Worm (Caenorhabditis elegans) whole organism, L1 larva: Measurements from ENCODE around the gene F15D4.5.
A peak's percentile ranks its signal among the peaks of the same experiment; 100 is the strongest.

ENCODE experiments used
- C04F5.9 ChIP-seq: sonication (generic microtip); optimal IDR thresholded peaks from 2 replicates; lab custom pipeline; 2016; ENCODE audit warnings: missing genetic modification characterization, missing compliant biosample characterization
- F16B12.6 ChIP-seq: fragments of 150-350 bp; optimal IDR thresholded peaks from 2 replicates; lab custom pipeline; 2014; ENCODE audit warnings: missing biosample characterization, missing genetic modification characterization
- aha-1 ChIP-seq: fragments of 150-350 bp; optimal IDR thresholded peaks from 2 replicates; lab custom pipeline; 2014; ENCODE audit warnings: missing biosample characterization, missing genetic modification characterization
- alr-1 ChIP-seq: fragments of 200-800 bp; sonication (Bioruptor generic); optimal IDR thresholded peaks from 2 replicates; lab custom pipeline; 2018; ENCODE audit warnings: borderline replicate concordance, mild to moderate bottlenecking, missing genetic modification characterization, missing compliant biosample characterization
- aly-2 ChIP-seq: fragments of 150-350 bp; optimal IDR thresholded peaks from 2 replicates; lab custom pipeline; 2014; ENCODE audit warnings: missing biosample characterization, missing genetic modification characterization
- blmp-1 ChIP-seq: fragments of 150-350 bp; optimal IDR thresholded peaks from 2 replicates; lab custom pipeline; 2014; ENCODE audit warnings: missing biosample characterization, missing genetic modification characterization
- ceh-63 ChIP-seq: fragments of 200-800 bp; sonication (Bioruptor generic); optimal IDR thresholded peaks from 2 replicates; lab custom pipeline; 2018; ENCODE audit warnings: mild to moderate bottlenecking, missing genetic modification characterization, missing compliant biosample characterization
- ceh-8 ChIP-seq: fragments of 200-800 bp; sonication (Bioruptor generic); optimal IDR thresholded peaks from 2 replicates; lab custom pipeline; 2018; ENCODE audit warnings: mild to moderate bottlenecking, missing genetic modification characterization, moderate library complexity, missing compliant biosample characterization
- dsc-1 ChIP-seq: sonication (generic microtip); optimal IDR thresholded peaks from 2 replicates; lab custom pipeline; 2016; ENCODE audit warnings: mild to moderate bottlenecking, missing genetic modification characterization, missing compliant biosample characterization
- efl-1 ChIP-seq, 4 experiments: fragments of 150-350 bp; optimal IDR thresholded peaks in 3 of 4; peaks in 1 of 4; 1 replicate in 1 of 4; 2 replicates in 3 of 4; lab custom pipeline; 2014; ENCODE audit warnings: missing biosample characterization in 2 of 4, missing genetic modification characterization in 2 of 4, missing genetic modification reagents in 2 of 4
- elt-2 ChIP-seq: sonication (generic microtip); optimal IDR thresholded peaks from 2 replicates; lab custom pipeline; 2016; ENCODE audit warnings: missing genetic modification characterization, mild to moderate bottlenecking, inconsistent platforms, missing compliant biosample characterization, missing genetic modification reagents
- fkh-4 ChIP-seq: sonication (generic microtip); optimal IDR thresholded peaks from 2 replicates; lab custom pipeline; 2016; ENCODE audit warnings: missing compliant biosample characterization, missing genetic modification characterization, borderline replicate concordance
- fkh-8 ChIP-seq: sonication (generic microtip); optimal IDR thresholded peaks from 2 replicates; lab custom pipeline; 2016; ENCODE audit warnings: mild to moderate bottlenecking, missing genetic modification characterization, missing compliant biosample characterization
- hlh-17 ChIP-seq: fragments of 200-800 bp; sonication (Bioruptor generic); optimal IDR thresholded peaks from 2 replicates; lab custom pipeline; 2018; ENCODE audit warnings: missing genetic modification characterization, mild to moderate bottlenecking, missing compliant biosample characterization, moderate library complexity, borderline replicate concordance
- hlh-4 ChIP-seq: sonication (generic microtip); optimal IDR thresholded peaks from 2 replicates; lab custom pipeline; 2016; ENCODE audit warnings: mild to moderate bottlenecking, missing genetic modification characterization, missing compliant biosample characterization
- jun-1 ChIP-seq: fragments of 150-350 bp; optimal IDR thresholded peaks from 2 replicates; lab custom pipeline; 2014; ENCODE audit warnings: missing biosample characterization, missing genetic modification reagents, missing genetic modification characterization
- lin-14 ChIP-seq: fragments of 200-800 bp; sonication (Bioruptor generic); optimal IDR thresholded peaks from 2 replicates; lab custom pipeline; 2018; ENCODE audit warnings: mild to moderate bottlenecking, missing genetic modification characterization, moderate library complexity, missing compliant biosample characterization
- lsy-2 ChIP-seq, 2 experiments: fragments of 150-350 bp; optimal IDR thresholded peaks; 2 replicates each; lab custom pipeline; 2014; ENCODE audit warnings: missing biosample characterization in 2 of 2, missing genetic modification characterization in 2 of 2
- mab-9 ChIP-seq: fragments of 200-800 bp; sonication (Bioruptor generic); IDR thresholded peaks from 2 replicates; pipeline ENCODE4 v1.3.6; 2022; ENCODE audit warnings: missing genetic modification reagents, missing genetic modification characterization, missing compliant biosample characterization
- mdl-1 ChIP-seq, 2 experiments: fragments of 150-350 bp; optimal IDR thresholded peaks; 2 replicates each; lab custom pipeline; 2014 to 2017; ENCODE audit warnings: missing biosample characterization in 2 of 2, missing genetic modification characterization in 2 of 2, inconsistent platforms in 1 of 2
- mef-2 ChIP-seq: fragments of 150-350 bp; optimal IDR thresholded peaks from 2 replicates; lab custom pipeline; 2014; ENCODE audit warnings: missing biosample characterization, missing genetic modification characterization
- mep-1 ChIP-seq: fragments of 150-350 bp; optimal IDR thresholded peaks from 2 replicates; lab custom pipeline; 2014; ENCODE audit warnings: missing biosample characterization, missing genetic modification characterization
- nhr-11 ChIP-seq: fragments of 150-350 bp; optimal IDR thresholded peaks from 2 replicates; lab custom pipeline; 2014; ENCODE audit warnings: missing biosample characterization, missing genetic modification characterization
- nhr-12 ChIP-seq: sonication (generic microtip); optimal IDR thresholded peaks from 2 replicates; lab custom pipeline; 2017; ENCODE audit warnings: missing biosample characterization, missing genetic modification characterization
- nhr-19 ChIP-seq: fragments of 200-800 bp; sonication (Bioruptor generic); conservative IDR thresholded peaks from 2 replicates; pipeline ENCODE4 v1.3.6; 2022; ENCODE audit warnings: missing genetic modification characterization, missing compliant biosample characterization
- nhr-47 ChIP-seq: sonication (generic microtip); optimal IDR thresholded peaks from 2 replicates; lab custom pipeline; 2016; ENCODE audit warnings: mild to moderate bottlenecking, missing genetic modification characterization, moderate library complexity, missing compliant biosample characterization
- nhr-71 ChIP-seq: sonication (generic microtip); optimal IDR thresholded peaks from 2 replicates; lab custom pipeline; 2016; ENCODE audit warnings: mild to moderate bottlenecking, missing genetic modification characterization, moderate library complexity, missing compliant biosample characterization
- nhr-76 ChIP-seq: sonication (generic microtip); optimal IDR thresholded peaks from 2 replicates; lab custom pipeline; 2017; ENCODE audit warnings: missing biosample characterization, missing genetic modification characterization
- nhr-85 ChIP-seq: sonication (generic microtip); peaks from one replicate; lab custom pipeline; 2016; ENCODE audit warnings: missing genetic modification characterization, inconsistent platforms, missing compliant biosample characterization
- pax-3 ChIP-seq: fragments of 200-800 bp; sonication (Bioruptor generic); optimal IDR thresholded peaks from 2 replicates; lab custom pipeline; 2018; ENCODE audit warnings: mild to moderate bottlenecking, missing genetic modification characterization, moderate library complexity, missing compliant biosample characterization
- pqm-1 ChIP-seq: sonication (generic microtip); optimal IDR thresholded peaks from 3 replicates; lab custom pipeline; 2017; ENCODE audit warnings: missing biosample characterization, missing genetic modification characterization
- skn-1 ChIP-seq: fragments of 150-350 bp; optimal IDR thresholded peaks from 2 replicates; lab custom pipeline; 2014; ENCODE audit warnings: missing biosample characterization, missing genetic modification characterization
- snu-23 ChIP-seq: sonication (generic microtip); optimal IDR thresholded peaks from 2 replicates; lab custom pipeline; 2016; ENCODE audit warnings: missing genetic modification characterization, missing compliant biosample characterization
- sox-4 ChIP-seq: sonication (generic microtip); optimal IDR thresholded peaks from 2 replicates; lab custom pipeline; 2016; ENCODE audit warnings: missing genetic modification characterization, missing compliant biosample characterization
- swsn-7 ChIP-seq: sonication (generic microtip); optimal IDR thresholded peaks from 2 replicates; lab custom pipeline; 2016; ENCODE audit warnings: missing genetic modification characterization, missing compliant biosample characterization
- tlp-1 ChIP-seq: fragments of 150-350 bp; optimal IDR thresholded peaks from 2 replicates; lab custom pipeline; 2014; ENCODE audit warnings: missing biosample characterization, missing genetic modification characterization
- unc-130 ChIP-seq: fragments of 150-350 bp; optimal IDR thresholded peaks from 2 replicates; lab custom pipeline; 2017; ENCODE audit warnings: missing biosample characterization, missing genetic modification characterization, inconsistent platforms
- unc-30 ChIP-seq: sonication (generic microtip); optimal IDR thresholded peaks from 2 replicates; lab custom pipeline; 2017; ENCODE audit warnings: missing biosample characterization, missing genetic modification characterization
- unc-98 ChIP-seq: fragments of 200-800 bp; sonication (Bioruptor generic); IDR thresholded peaks from 2 replicates; pipeline ENCODE4 v1.3.6; 2022; ENCODE audit warnings: missing genetic modification characterization, missing compliant biosample characterization
- vab-15 ChIP-seq: sonication (generic microtip); optimal IDR thresholded peaks from 2 replicates; lab custom pipeline; 2017; ENCODE audit warnings: missing genotype, mild to moderate bottlenecking, missing genetic modification characterization, missing compliant biosample characterization
- xbp-1 ChIP-seq: sonication (generic microtip); optimal IDR thresholded peaks from 2 replicates; lab custom pipeline; 2016; ENCODE audit warnings: missing genetic modification characterization, missing compliant biosample characterization
- zag-1 ChIP-seq: fragments of 150-350 bp; optimal IDR thresholded peaks from 2 replicates; lab custom pipeline; 2014; ENCODE audit warnings: missing biosample characterization, missing genetic modification characterization

The F15D4.5 gene

DNA sequence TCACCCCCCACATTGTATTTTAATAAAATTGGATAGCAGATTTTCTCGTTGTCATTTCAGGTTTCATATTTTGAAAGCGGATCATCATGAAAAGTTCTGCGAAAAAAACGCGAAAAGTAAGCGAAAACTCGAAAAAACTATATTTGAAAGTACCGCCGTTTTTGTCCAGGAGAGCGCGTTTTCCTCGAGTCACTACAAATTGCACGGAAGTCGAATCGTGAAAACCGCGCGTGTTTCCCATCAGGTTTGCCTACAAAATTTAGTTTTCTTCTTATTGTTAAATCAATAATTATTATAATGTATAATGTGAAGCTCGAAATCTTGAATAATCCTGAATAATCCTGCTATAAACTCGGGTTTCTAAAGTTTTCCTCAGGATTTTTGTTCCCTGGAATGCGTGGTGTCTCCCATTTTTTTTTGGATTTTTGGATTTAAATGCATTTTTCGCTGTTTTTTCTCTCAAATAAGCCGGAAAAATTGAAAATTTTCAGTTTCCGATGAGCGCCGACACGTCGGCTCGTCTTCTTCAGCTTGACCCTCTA is 45.4 kb upstream of the F15D4.5 start, which contains the start of gene btf-1 (continued):
- TF ChIP-seq hlh-17 (GFP tag; lab: Kevin White, UChicago): no peak
- TF ChIP-seq dsc-1 (tag; lab: Kevin White, UChicago): peak; percentile 86
- no peak for TF ChIP-seq tlp-1 (tag; lab: Kevin White, UChicago)
- no peak for TF ChIP-seq mef-2 (tag; lab: Kevin White, UChicago)
- peak; percentile 94 for TF ChIP-seq fkh-8 (tag; lab: Kevin White, UChicago)
- TF ChIP-seq pqm-1 (tag; lab: Kevin White, UChicago): no peak
- peak; percentile 85 for TF ChIP-seq snu-23 (GFP tag; lab: Kevin White, UChicago)
- peak; percentile 82 for TF ChIP-seq C04F5.9 (tag; lab: Kevin White, UChicago)
- TF ChIP-seq ceh-8: peak; percentile 84
- TF ChIP-seq, all 84 proteins: peak for 63

DNA sequence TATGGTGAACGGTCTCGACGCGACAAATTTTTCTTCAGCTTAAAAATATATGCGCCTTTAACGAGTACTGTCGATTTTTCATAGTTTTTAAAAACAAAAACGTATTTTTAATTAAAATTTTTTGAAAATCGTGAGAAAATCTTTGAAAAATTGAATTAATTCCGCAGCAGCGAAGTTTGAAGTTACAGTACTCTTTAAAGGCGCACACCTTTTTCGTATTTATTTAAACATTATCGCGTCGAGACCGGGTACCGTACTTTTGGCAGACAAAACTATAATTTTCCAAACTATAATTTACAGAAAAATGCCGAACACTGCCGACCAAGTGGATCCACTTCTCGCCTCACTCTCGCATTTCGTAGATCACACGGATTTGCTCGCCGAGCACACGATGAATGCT is 29.4 kb upstream of the F15D4.5 start, which contains the start of gene F15D4.2:
F15D4.2 (plus strand) TSS at position 301 of the 400 bp plus-strand sequence.
- no peak for TF ChIP-seq efl-1 (optimal IDR thresholded peaks at IDR 0.05; lab: Kevin White, UChicago)
- peak in 1 of 2 experiments; percentile 29 for TF ChIP-seq efl-1 (GFP tag; optimal IDR thresholded peaks at IDR 0.05 in 1 of 2; lab: Kevin White, UChicago)
- no peak for TF ChIP-seq blmp-1

DNA sequence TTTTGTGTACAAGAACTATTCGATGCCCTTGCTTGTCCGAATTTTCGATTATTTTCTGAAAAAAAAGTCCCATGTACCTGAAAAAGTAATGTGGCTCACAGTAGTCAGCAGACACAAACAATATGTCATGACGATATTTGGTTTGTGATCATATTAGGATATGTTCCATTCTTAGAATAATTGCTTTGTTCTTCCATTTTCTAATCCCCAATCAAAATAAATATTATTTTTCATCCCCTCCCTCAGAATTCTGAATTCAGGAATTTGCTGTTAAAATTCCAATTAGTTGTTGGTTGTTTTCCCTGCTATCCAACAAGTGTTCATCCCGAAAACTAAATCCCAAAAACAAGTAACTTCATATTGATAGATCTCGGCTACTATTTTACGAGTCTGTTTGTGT is 25.8 kb upstream of the F15D4.5 start:
- TF ChIP-seq ceh-63 (GFP tag; lab: Kevin White, UChicago): no peak
- peak; percentile 64 for TF ChIP-seq dsc-1 (tag; lab: Kevin White, UChicago)

DNA sequence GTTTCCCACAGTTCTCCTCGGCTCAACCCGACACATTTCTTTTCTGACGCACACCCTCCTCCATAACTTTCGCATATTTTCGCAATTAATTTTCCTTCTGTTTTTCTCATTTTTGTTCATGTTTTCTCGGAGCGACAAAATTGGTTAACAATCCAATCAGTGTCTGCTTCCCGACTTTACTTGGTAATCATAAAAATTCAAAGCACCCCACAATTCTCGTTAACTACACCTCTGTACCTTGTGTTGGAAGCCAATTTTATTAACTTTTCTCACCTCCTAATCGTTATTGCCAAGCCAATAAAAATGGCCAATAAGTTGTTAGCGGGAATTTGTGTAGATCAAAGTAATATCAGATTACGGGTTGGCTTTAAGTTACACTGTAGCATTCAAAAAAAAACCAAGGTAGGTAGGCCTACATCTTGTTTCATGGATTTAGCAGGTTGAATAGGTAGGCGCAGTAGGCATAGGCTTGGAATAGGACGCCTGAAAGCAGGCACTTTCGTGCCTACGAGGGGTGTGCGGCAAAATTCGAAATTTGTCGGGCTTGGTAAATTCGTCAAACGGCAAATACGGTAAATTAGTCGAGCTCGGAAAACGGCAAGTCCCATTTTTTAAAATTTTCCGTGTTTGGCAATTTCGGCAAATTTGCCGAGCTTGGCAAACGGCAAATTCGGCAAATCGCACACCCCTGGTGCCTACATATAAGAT is 14.5 kb upstream of the F15D4.5 start:
- TF ChIP-seq unc-98 (GFP tag; lab: Robert Waterston, UW) (no peak), aha-1 (tag; lab: Kevin White, UChicago) (no peak), fkh-8 (tag; lab: Kevin White, UChicago) (peak; percentile 56), mep-1 (tag; lab: Kevin White, UChicago) (no peak), nhr-12 (no peak), efl-1 (optimal IDR thresholded peaks at IDR 0.05; lab: Kevin White, UChicago) (no peak), efl-1 (GFP tag; optimal IDR thresholded peaks at IDR 0.05 in 1 of 2; lab: Kevin White, UChicago) (peak in 1 of 2 experiments; percentile 32), jun-1 (tag; lab: Kevin White, UChicago) (no peak), tlp-1 (tag; lab: Kevin White, UChicago) (no peak), lin-14 (GFP tag; lab: Kevin White, UChicago) (peak; percentile 24), nhr-47 (tag; lab: Kevin White, UChicago) (peak; percentile 31), nhr-71 (tag; lab: Kevin White, UChicago) (peak; percentile 21), sox-4 (tag; lab: Kevin White, UChicago) (no peak), nhr-85 (peak; percentile 44), pax-3 (tag; lab: Kevin White, UChicago) (no peak), vab-15 (no peak)

DNA sequence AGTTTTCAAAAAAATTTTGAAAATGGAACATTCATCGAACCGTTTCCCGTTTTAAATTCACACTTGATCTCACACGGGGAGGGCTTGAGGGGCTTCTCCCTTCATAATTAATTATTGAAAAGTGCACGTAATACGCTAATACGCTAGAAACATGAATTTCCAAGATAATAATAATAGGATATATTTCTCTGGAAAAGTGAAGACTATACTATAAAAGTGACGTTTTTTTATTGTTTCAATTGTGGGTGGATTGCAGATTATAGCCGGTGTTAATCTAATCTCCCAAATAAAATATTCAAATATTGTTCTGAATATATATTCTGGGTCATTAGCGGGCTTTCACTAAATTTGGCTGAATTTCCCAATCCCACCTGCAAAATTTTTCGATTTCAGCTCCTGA is 11.5 kb upstream of the F15D4.5 start:
- TF ChIP-seq dsc-1 (tag; lab: Kevin White, UChicago): peak; percentile 95
- TF ChIP-seq unc-130 (tag; lab: Kevin White, UChicago): no peak
- peak; percentile 14 for TF ChIP-seq fkh-4 (tag; lab: Kevin White, UChicago)
- no peak for TF ChIP-seq alr-1 (tag; lab: Kevin White, UChicago)
- TF ChIP-seq hlh-4 (tag; lab: Kevin White, UChicago): no peak
- no peak for TF ChIP-seq F16B12.6 (tag; lab: Kevin White, UChicago)
- no peak for TF ChIP-seq unc-30 (tag; lab: Kevin White, UChicago)
- no peak for TF ChIP-seq zag-1 (tag; lab: Kevin White, UChicago)
- TF ChIP-seq aly-2 (tag; lab: Kevin White, UChicago): no peak
- no peak for TF ChIP-seq unc-98 (GFP tag; lab: Robert Waterston, UW)
- TF ChIP-seq skn-1 (tag; lab: Kevin White, UChicago): no peak
- no peak for TF ChIP-seq lsy-2 (tag; optimal IDR thresholded peaks at IDR 0.05; lab: Kevin White, UChicago)
- peak; percentile 38 for TF ChIP-seq nhr-71 (tag; lab: Kevin White, UChicago)
- no peak for TF ChIP-seq swsn-7 (tag; lab: Kevin White, UChicago)
- peak; percentile 52 for TF ChIP-seq fkh-8 (tag; lab: Kevin White, UChicago)
- TF ChIP-seq nhr-19 (GFP tag; lab: Robert Waterston, UW): no peak
- TF ChIP-seq sox-4 (tag; lab: Kevin White, UChicago): peak; percentile 32
- TF ChIP-seq C04F5.9 (tag; lab: Kevin White, UChicago): no peak
- TF ChIP-seq nhr-76 (tag; lab: Kevin White, UChicago): no peak
- no peak for TF ChIP-seq xbp-1 (tag; lab: Kevin White, UChicago)
- TF ChIP-seq nhr-11 (tag; lab: Kevin White, UChicago): peak; percentile 13
- TF ChIP-seq mab-9 (GFP tag; lab: Robert Waterston, UW): no peak
- no peak for TF ChIP-seq mdl-1 (tag; optimal IDR thresholded peaks at IDR 0.05; lab: Kevin White, UChicago)
- TF ChIP-seq elt-2 (tag; lab: Kevin White, UChicago): no peak
- TF ChIP-seq pax-3 (tag; lab: Kevin White, UChicago): peak; percentile 67
